Worm (Caenorhabditis elegans): ENCODE data around the gene cyn-9.
A peak's percentile ranks its signal among the peaks of the same experiment; 100 is the strongest.

The cyn-9 gene

DNA sequence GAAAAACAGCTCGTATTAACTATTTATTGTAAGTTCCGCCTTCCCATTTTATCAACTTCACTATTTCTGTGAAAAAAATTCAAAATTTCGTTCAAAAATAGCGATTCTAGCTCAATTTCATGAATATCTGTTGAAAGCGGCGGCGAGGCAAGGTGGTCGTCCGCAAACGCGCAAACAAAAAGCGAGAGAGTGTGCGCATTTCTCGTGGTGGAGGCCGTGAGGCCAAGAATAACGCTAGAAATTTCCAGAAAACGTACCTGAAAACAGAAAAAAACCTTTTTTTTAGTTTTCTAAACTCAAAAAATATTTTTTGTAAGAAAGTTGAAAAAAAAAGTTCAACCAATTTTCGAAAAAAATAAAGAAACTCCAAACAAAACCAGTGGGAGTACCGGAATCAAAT, 2.3 kb downstream of the cyn-9 start:
- TF ChIP-seq hmg-1.2 (GFP tag; IDR thresholded peaks at IDR 0.05) (peak; percentile 41), ztf-18 (tag; optimal IDR thresholded peaks at IDR 0.05) (peak; percentile 58), hsf-1 (GFP tag; IDR thresholded peaks at IDR 0.05) (peak; percentile 90), mcd-1 (GFP tag; IDR thresholded peaks at IDR 0.05) (peak; percentile 72)

DNA sequence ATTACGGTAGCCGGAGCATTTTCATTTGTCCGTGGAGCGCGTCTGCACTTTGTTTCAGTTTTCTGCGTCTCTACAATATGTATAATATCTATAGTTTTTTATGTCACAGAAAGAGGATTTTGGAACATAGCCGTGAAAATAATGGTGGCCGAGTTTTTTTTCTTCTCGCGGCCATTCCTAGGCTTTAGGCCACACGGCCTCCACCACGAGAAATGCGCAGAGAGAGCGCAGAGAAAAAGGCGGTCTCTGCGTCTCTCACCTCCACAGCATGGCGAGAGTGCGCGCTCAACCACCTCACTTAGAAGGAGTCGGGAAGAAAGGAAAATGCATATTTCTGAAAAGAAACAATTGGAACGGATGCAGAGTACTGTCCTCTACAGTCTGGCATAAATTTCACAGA, 4.0 kb downstream of the cyn-9 start:
- TF ChIP-seq egrh-3 (GFP tag; IDR thresholded peaks at IDR 0.05) (peak; percentile 50; the same call in 1 of the 2 replicates), ztf-18 (tag; optimal IDR thresholded peaks at IDR 0.05) (peak; percentile 88), lir-1 (GFP tag; conservative IDR thresholded peaks at IDR 0.05) (0 out of 2 replicates have a peak, but pooled peaks have one; percentile 27), mcd-1 (GFP tag; IDR thresholded peaks at IDR 0.05) (peak; percentile 92), ceh-100 (GFP tag; IDR thresholded peaks at IDR 0.05) (peak; percentile 62), hmg-1.2 (GFP tag; IDR thresholded peaks at IDR 0.05) (peak; percentile 93), attf-3 (GFP tag; conservative IDR thresholded peaks at IDR 0.05) (0 out of 2 replicates have a peak, but pooled peaks have one; percentile 31), Y56A3A.18 (GFP tag; IDR thresholded peaks at IDR 0.05) (0 out of 2 replicates have a peak, but pooled peaks have one; percentile 28), ceh-91 (GFP tag; IDR thresholded peaks at IDR 0.05) (peak; percentile 50; the same call in 1 of the 2 replicates), let-607 (tag; optimal IDR thresholded peaks at IDR 0.05) (peak in 1 of 2 experiments; percentile 46), nfyb-1 (GFP tag; IDR thresholded peaks at IDR 0.05) (peak; percentile 78), lin-40 (tag; optimal IDR thresholded peaks at IDR 0.05) (peak; percentile 31), C17E4.6 (GFP tag; IDR thresholded peaks at IDR 0.05) (peak; percentile 55; the same call in 1 of the 2 replicates), K11D2.4 (GFP tag; IDR thresholded peaks at IDR 0.05) (peak; percentile 81)

DNA sequence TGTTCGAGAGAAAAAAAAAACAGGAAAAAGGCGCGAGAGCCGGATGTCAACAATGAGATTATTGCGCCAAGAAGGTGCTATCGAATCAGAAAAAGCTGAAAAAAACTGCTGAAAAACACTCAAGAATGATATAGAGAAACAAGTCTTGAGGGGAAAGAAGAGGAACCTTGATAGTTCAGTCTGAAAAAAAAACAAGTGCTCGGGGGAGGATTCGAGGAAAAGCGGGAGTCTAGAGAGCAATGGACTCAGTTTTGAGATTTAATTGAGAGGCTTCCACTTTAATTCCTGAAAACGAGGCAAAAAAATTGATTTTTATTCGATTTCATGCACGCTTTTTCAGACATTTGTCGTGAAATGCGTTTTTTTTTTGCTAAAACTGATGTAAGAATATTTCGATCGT, 4.9 kb downstream of the cyn-9 start, which contains the start of gene npr-15:
TSS of gene npr-15 (minus strand) at position 101 of the 400 bp plus-strand sequence.
- no peak for TF ChIP-seq madf-10 (tag; optimal IDR thresholded peaks at IDR 0.05)
- TF ChIP-seq sptf-2 (GFP tag; optimal IDR thresholded peaks at IDR 0.05) = no peak
- no peak for TF ChIP-seq ztf-3 (GFP tag; optimal IDR thresholded peaks at IDR 0.05)
- TF ChIP-seq lsy-27 (tag; optimal IDR thresholded peaks at IDR 0.05; ENCODE audit: borderline replicate concordance, insufficient read depth) = no peak
- no peak for TF ChIP-seq ekl-4 (GFP tag; IDR thresholded peaks at IDR 0.05)
- TF ChIP-seq sea-2 (GFP tag; IDR thresholded peaks at IDR 0.05) = no peak
- no peak for TF ChIP-seq snpc-4 (GFP tag; optimal IDR thresholded peaks at IDR 0.05)
- no peak for TF ChIP-seq snpc-4 (tag; optimal IDR thresholded peaks at IDR 0.05)
- no peak for TF ChIP-seq tbp1 (GFP tag; optimal IDR thresholded peaks at IDR 0.05)
- TF ChIP-seq attf-5 (GFP tag; optimal IDR thresholded peaks at IDR 0.05) = no peak
- TF ChIP-seq repo-1 (tag; optimal IDR thresholded peaks at IDR 0.05) = no peak

- TF ChIP-seq zfh-2 (GFP tag; conservative IDR thresholded peaks at IDR 0.05) = no peak
- no peak for TF ChIP-seq ztf-3 (GFP tag; optimal IDR thresholded peaks at IDR 0.05)
- TF ChIP-seq madf-10 (tag; optimal IDR thresholded peaks at IDR 0.05) = no peak
- no peak for TF ChIP-seq hmg-1.2 (GFP tag; IDR thresholded peaks at IDR 0.05)
Observed at ce11 chrIII:3692516-3692915, 6.9 kb downstream of the cyn-9 start.

DNA sequence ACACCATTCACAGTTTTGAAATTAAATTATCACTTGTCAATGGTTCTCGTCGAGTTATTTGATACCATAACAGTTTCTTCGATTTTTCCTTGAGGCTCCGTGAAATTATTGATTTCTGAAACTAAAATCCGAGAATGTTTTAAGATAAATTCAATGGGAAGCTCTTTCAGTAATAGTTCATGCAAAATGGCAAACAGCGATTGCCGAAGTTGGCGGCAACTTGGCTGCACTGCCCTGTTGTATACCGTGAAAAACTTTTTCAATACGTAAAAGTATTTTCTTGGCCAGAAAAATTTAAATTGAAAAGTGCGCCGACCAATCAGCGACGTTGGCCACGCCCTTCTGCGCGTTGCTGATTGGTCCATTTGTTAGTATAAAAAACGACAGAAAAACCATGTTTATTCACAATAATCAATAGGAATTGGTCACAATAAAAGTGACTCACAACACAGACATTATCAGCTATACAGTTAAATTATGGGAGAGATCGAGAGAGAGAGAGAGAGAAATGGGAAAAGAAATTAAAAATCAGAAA, 16.5 kb downstream of the cyn-9 start:
- TF ChIP-seq nfyb-1 (GFP tag; IDR thresholded peaks at IDR 0.05) = peak; percentile 84
- TF ChIP-seq hsf-1 (GFP tag; IDR thresholded peaks at IDR 0.05) = no peak

DNA sequence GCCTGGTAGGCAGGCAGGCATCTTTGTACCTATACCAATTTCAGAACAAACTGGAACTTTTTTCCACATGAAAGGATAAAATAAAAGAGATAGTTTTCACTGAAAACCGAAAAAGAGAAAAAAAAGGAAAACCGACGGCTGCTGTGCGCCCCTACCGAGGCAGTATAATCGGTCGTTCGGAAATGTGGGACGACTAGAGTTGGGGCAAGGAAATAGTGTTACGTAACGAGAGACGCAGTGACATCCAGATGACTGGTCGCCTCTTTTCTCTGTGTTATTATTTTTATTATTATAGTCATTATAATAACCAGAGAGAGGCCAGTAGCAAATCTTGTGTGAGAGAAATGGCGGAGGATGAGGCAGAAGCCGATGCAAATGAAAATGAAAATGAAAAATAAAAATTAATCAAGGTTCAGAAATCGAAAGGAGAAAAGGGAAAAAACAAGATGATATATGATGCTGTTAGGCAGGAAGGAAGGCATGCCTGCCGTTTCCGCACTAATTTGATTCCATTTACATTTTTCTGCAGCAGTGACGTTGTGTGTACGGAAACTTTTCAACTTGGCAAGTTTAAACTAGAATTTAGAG, 18.0 kb downstream of the cyn-9 start:
- no peak for TF ChIP-seq pha-4 (tag; optimal IDR thresholded peaks at IDR 0.05)
- peak; percentile 81 for TF ChIP-seq hmg-1.2 (GFP tag; IDR thresholded peaks at IDR 0.05)
- TF ChIP-seq snpc-3.4 (tag; optimal IDR thresholded peaks at IDR 0.05) = no peak
- peak; percentile 2 for TF ChIP-seq lin-40 (tag; optimal IDR thresholded peaks at IDR 0.05)
